Fruit fly (Drosophila melanogaster): ENCODE results near the gene Syx7.

The Syx7 gene

DNA sequence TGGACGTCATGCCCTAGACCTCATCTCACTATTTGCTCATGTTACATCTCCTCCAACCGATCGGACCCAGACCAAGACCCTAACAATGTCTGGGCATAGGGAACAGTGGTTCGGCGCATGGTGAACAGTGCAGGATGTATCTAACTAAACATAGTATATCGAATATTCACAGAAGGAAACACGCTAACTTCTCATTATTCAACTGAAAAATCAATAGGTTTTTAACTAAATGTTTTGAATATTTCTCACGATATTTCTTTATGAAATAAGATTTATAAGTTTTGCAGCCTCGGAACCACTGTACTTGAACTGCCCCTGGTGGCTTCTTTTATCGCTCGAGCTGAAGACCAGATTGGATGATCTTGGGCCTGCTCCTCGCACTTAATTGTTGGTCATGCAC, 8.0 kb downstream of the Syx7 start (continued):
- TF ChIP-seq fkh (GFP tag; optimal IDR thresholded peaks at IDR 0.05) (no peak), Lpt (GFP tag; optimal IDR thresholded peaks at IDR 0.05) (no peak), spab (GFP tag; optimal IDR thresholded peaks at IDR 0.05) (peak; percentile 64), CG11294 (GFP tag; IDR thresholded peaks at IDR 0.05) (no peak), Sox14 (GFP tag; optimal IDR thresholded peaks at IDR 0.05) (peak; percentile 48), CG8319 (GFP tag; optimal IDR thresholded peaks at IDR 0.05) (no peak), Hr38 (GFP tag; optimal IDR thresholded peaks at IDR 0.05) (no peak), ss (GFP tag; optimal IDR thresholded peaks at IDR 0.05) (peak; percentile 17 to 55), CG16779 (tag; optimal IDR thresholded peaks at IDR 0.05) (no peak), Hr4 (GFP tag; optimal IDR thresholded peaks at IDR 0.05) (peak; percentile 35), CG10669 (GFP tag; optimal IDR thresholded peaks at IDR 0.05) (peak; percentile 68), Gug (GFP tag; IDR thresholded peaks at IDR 0.05) (no peak), eg (GFP tag; IDR thresholded peaks at IDR 0.05) (peak; percentile 44; the same call in 1 of the 3 replicates), CG3032 (tag; optimal IDR thresholded peaks at IDR 0.05) (peak; percentile 54), dac (GFP tag; optimal IDR thresholded peaks at IDR 0.05) (no peak), CG15336 (GFP tag; IDR thresholded peaks at IDR 0.05) (peak; percentile 40; the same call in 1 of the 2 replicates), CG7368 (GFP tag; optimal IDR thresholded peaks at IDR 0.05) (peak; percentile 21), CG11902 (GFP tag; optimal IDR thresholded peaks at IDR 0.05) (no peak), Eip75B (GFP tag; optimal IDR thresholded peaks at IDR 0.05) (peak; percentile 57), Sox102F (GFP tag; optimal IDR thresholded peaks at IDR 0.05) (peak; percentile 17), Blimp-1 (GFP tag; optimal IDR thresholded peaks at IDR 0.05) (no peak), lz (GFP tag; optimal IDR thresholded peaks at IDR 0.05) (peak; percentile 26), net (GFP tag; optimal IDR thresholded peaks at IDR 0.05) (peak; percentile 11), cyc (GFP tag; optimal IDR thresholded peaks at IDR 0.05) (no peak), CG8119 (GFP tag; IDR thresholded peaks at IDR 0.05) (peak; percentile 45; the same call in 1 of the 3 replicates), CG6792 (GFP tag; optimal IDR thresholded peaks at IDR 0.05) (peak; percentile 49), Eip93F (GFP tag; optimal IDR thresholded peaks at IDR 0.05) (no peak), Met (GFP tag; optimal IDR thresholded peaks at IDR 0.05) (peak; percentile 21), CG6854 (GFP tag; optimal IDR thresholded peaks at IDR 0.05) (no peak), Eip78C (GFP tag) (peak; percentile 86), CG6163 (GFP tag; IDR thresholded peaks at IDR 0.05) (peak; percentile 75), CG31627 (GFP tag; optimal IDR thresholded peaks at IDR 0.05) (no peak), CG9139 (GFP tag; optimal IDR thresholded peaks at IDR 0.05) (peak; percentile 36), Ets21C (GFP tag; optimal IDR thresholded peaks at IDR 0.05) (no peak), CG10631 (GFP tag; optimal IDR thresholded peaks at IDR 0.05) (peak; percentile 62), CG11762 (GFP tag; optimal IDR thresholded peaks at IDR 0.05; ENCODE audit: insufficient read depth) (no peak), Hr39 (GFP tag; optimal IDR thresholded peaks at IDR 0.05) (peak; percentile 14)

DNA sequence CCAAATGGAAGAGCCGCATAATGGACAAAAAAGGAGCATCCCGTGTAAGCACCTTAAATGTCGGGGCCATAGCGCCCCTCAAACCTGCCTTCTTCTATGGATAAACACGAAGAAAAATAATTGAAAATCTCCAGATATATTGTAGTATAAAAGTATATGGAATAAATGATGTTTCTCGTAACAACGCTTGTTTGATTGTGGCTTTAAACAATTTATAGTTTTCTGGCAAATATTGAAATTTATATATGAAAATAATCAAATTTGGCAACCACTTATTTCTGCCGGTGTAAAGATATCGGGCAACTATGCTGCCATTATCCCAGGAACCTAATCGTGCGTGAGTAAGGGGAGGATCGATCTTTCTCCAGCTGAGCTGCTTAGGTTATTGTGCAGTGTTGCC, 9.6 kb downstream of the Syx7 start:
- TF ChIP-seq Sox15 (GFP tag; optimal IDR thresholded peaks at IDR 0.05) (no peak), Eip78C (GFP tag) (peak; percentile 19)

DNA sequence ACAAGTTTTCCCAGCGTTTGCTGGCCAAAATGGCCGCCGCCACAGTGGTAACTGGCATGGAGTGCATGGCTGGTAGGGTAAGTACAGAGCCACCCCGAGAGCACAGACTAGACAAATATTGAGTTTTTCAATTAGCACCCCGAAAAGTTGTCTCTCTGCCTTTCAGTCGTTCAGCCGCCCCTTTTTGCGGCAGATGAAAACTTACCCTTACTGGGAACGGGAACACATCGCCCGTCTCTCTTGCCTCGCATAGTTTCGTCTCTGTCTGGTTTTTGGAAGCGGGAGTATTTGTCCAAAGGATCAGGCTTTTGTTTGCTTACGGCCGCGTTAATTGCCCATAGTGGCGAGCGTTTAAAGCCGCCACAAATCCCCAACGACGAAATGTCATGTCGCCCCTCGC, 13.1 kb downstream of the Syx7 start:
- TF ChIP-seq fkh (GFP tag; optimal IDR thresholded peaks at IDR 0.05) = peak; percentile 22
- no peak for TF ChIP-seq svp (GFP tag)
- no peak for TF ChIP-seq vri (GFP tag; optimal IDR thresholded peaks at IDR 0.05)
- no peak for TF ChIP-seq CG8632 (GFP tag; optimal IDR thresholded peaks at IDR 0.05)
- no peak for TF ChIP-seq ss (GFP tag; optimal IDR thresholded peaks at IDR 0.05)
- no peak for TF ChIP-seq Eip78C (GFP tag)
- no peak for TF ChIP-seq cyc (GFP tag; optimal IDR thresholded peaks at IDR 0.05)

Measured in whole organism, prepupa.